Worm (Caenorhabditis elegans): ENCODE data around the gene Y45F10B.9.

ce11 chrIV:13593351-13593750 lies 4.4 kb downstream of the Y45F10B.9 start, which contains the start of gene Y45F10B.3:
- TF ChIP-seq ztf-29 (GFP tag; IDR thresholded peaks at IDR 0.05) (no peak), flt-1 (GFP tag; IDR thresholded peaks at IDR 0.05) (no peak), med-1 (GFP tag; optimal IDR thresholded peaks at IDR 0.05; ENCODE audit: insufficient read depth) (no peak), T22C8.4 (GFP tag; IDR thresholded peaks at IDR 0.05) (no peak), cog-1 (tag; optimal IDR thresholded peaks at IDR 0.05) (no peak), klf-2 (GFP tag; conservative IDR thresholded peaks at IDR 0.05) (no peak)

Data from whole organism, midembryonic.